Fruit fly (Drosophila melanogaster) whole organism, pupa: Measurements from ENCODE around the gene mbm.

ENCODE experiments used
- CG10348 ChIP-seq: fragments of 200-800 bp; sonication (Bioruptor generic); IDR thresholded peaks from 2 replicates; pipeline ENCODE4 v1.3.6; 2022; ENCODE audit warnings: missing biosample characterization, missing genetic modification characterization
- CG12605 ChIP-seq: fragments of 200-800 bp; sonication (Bioruptor generic); IDR thresholded peaks from 2 replicates; pipeline ENCODE4 v1.3.6; 2022; ENCODE audit warnings: missing biosample characterization, missing genetic modification characterization
- CG13204 ChIP-seq: fragments of 200-800 bp; sonication (Bioruptor generic); optimal IDR thresholded peaks from 2 replicates; lab custom pipeline; 2018; ENCODE audit warnings: missing biosample characterization, mild to moderate bottlenecking, missing genetic modification characterization, moderate library complexity
- CG14655 ChIP-seq: fragments of 200-800 bp; sonication (Bioruptor generic); optimal IDR thresholded peaks from 3 replicates; lab custom pipeline; 2017; ENCODE audit warnings: mild to moderate bottlenecking, missing biosample characterization, missing genetic modification reagents, missing genetic modification characterization
- CG15710 ChIP-seq: fragments of 200-800 bp; sonication (Bioruptor generic); optimal IDR thresholded peaks from 2 replicates; lab custom pipeline; 2018; ENCODE audit warnings: missing biosample characterization, mild to moderate bottlenecking, missing genetic modification characterization, moderate library complexity
- CG17806 ChIP-seq: fragments of 200-800 bp; sonication (Bioruptor generic); optimal IDR thresholded peaks from 2 replicates; lab custom pipeline; 2018; ENCODE audit warnings: missing biosample characterization, mild to moderate bottlenecking, missing genetic modification characterization, moderate library complexity
- CG32121 ChIP-seq: fragments of 200-800 bp; sonication (Bioruptor generic); IDR thresholded peaks from 2 replicates; pipeline ENCODE4 v1.3.6; 2022; ENCODE audit warnings: missing biosample characterization, missing genetic modification characterization
- CG34367 ChIP-seq: fragments of 200-800 bp; sonication (Bioruptor generic); optimal IDR thresholded peaks from 2 replicates; lab custom pipeline; 2018; ENCODE audit warnings: missing biosample characterization, mild to moderate bottlenecking, missing genetic modification characterization
- CG4496 ChIP-seq: fragments of 200-800 bp; sonication (Bioruptor generic); IDR thresholded peaks from 3 replicates; pipeline ENCODE4 v1.3.6; 2022; ENCODE audit warnings: missing biosample characterization, missing genetic modification characterization
- CG8159 ChIP-seq: fragments of 200-800 bp; sonication (Bioruptor generic); optimal IDR thresholded peaks from 3 replicates; lab custom pipeline; 2018; ENCODE audit warnings: missing biosample characterization, mild to moderate bottlenecking, missing genetic modification characterization, moderate library complexity
- CG8301 ChIP-seq: fragments of 200-800 bp; sonication (Bioruptor generic); optimal IDR thresholded peaks from 2 replicates; lab custom pipeline; 2018; ENCODE audit warnings: missing biosample characterization, mild to moderate bottlenecking, missing genetic modification characterization
- CG9948 ChIP-seq: fragments of 200-800 bp; sonication (Bioruptor generic); optimal IDR thresholded peaks from 2 replicates; lab custom pipeline; 2018; ENCODE audit warnings: missing biosample characterization, mild to moderate bottlenecking, missing genetic modification characterization, moderate library complexity
- D1 ChIP-seq: fragments of 200-800 bp; sonication (Bioruptor generic); optimal IDR thresholded peaks from 2 replicates; lab custom pipeline; 2018; ENCODE audit warnings: missing biosample characterization, mild to moderate bottlenecking, missing genetic modification characterization, moderate library complexity
- EcR ChIP-seq: fragments of 200-800 bp; sonication (Bioruptor generic); optimal IDR thresholded peaks from 3 replicates; lab custom pipeline; 2019; ENCODE audit warnings: missing biosample characterization, missing genetic modification characterization, mild to moderate bottlenecking, moderate library complexity, missing genetic modification reagents
- Ets98B ChIP-seq: fragments of 200-800 bp; sonication (Bioruptor generic); IDR thresholded peaks from 2 replicates; pipeline ENCODE4 v1.3.6; 2022; ENCODE audit warnings: missing biosample characterization, missing genetic modification characterization
- Pif1A ChIP-seq: fragments of 200-800 bp; sonication (Bioruptor generic); optimal IDR thresholded peaks from 3 replicates; lab custom pipeline; 2016; ENCODE audit warnings: missing biosample characterization, missing genetic modification characterization
- Pif1B ChIP-seq: fragments of 200-800 bp; sonication (Bioruptor generic); optimal IDR thresholded peaks from 3 replicates; lab custom pipeline; 2016; ENCODE audit warnings: missing biosample characterization, missing genetic modification characterization
- Snoo ChIP-seq: fragments of 200-800 bp; sonication (Bioruptor generic); optimal IDR thresholded peaks from 3 replicates; lab custom pipeline; 2017; ENCODE audit warnings: missing biosample characterization, mild to moderate bottlenecking, missing genetic modification characterization, inconsistent platforms
- fd96Ca ChIP-seq: fragments of 200-800 bp; sonication (Bioruptor generic); IDR thresholded peaks from 3 replicates; pipeline ENCODE4 v1.3.6; 2022; ENCODE audit warnings: missing biosample characterization, missing genetic modification characterization
- gl ChIP-seq: fragments of 200-800 bp; sonication (Bioruptor generic); optimal IDR thresholded peaks from 2 replicates; lab custom pipeline; 2018; ENCODE audit warnings: missing biosample characterization, mild to moderate bottlenecking, missing genetic modification characterization
- rn ChIP-seq: fragments of 200-800 bp; sonication (Bioruptor generic); IDR thresholded peaks from 2 replicates; pipeline ENCODE4 v1.3.6; 2022; ENCODE audit warnings: missing biosample characterization, missing genetic modification characterization

The mbm gene

DNA sequence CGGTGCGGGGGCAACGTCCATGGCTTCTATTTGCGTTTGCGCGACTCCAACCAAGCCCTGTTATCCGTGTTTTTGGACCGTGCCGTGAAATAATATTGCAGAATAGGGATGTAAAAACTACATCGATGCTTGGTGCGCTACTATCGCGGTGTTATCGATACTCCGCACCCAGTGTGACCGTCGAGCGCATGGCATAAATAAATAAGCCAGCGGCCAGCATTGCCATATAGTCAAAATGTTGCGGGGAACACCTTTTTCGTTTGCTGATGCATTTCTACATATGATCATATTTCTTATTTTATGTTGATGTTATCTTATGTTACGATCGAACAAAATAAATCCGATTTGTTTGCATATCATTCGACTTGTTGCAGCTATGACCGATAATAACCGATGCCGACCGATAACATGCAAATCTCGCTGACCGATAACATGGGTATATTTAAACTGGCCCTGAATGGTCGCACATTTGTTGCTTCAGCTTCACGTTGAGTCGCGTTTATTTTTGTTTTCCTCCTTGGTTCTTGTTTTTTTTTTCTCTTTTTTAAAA, 3.7 kb upstream of the mbm start, which contains the start of gene smo:
Gene smo (plus strand): TSS at position 461 of the 550 bp plus-strand sequence.
- TF ChIP-seq EcR (GFP tag; lab: Kevin White, UChicago) (peak; percentile 27), CG10348 (no peak)

- TF ChIP-seq CG15710 (tag; lab: Kevin White, UChicago) (no peak), CG4496 (GFP tag; lab: Robert Waterston, UW) (no peak), CG34367 (tag; lab: Kevin White, UChicago) (no peak), CG12605 (no peak), gl (tag; lab: Kevin White, UChicago) (no peak), rn (GFP tag; lab: Robert Waterston, UW) (no peak)
These were observed 2.0 kb downstream of the mbm start, which contains the start of gene Dus1 for dm6 chr2L:271553-271952. Gene Dus1 (minus strand): TSS chr2L:271744.

dm6 chr2L:268788-269187, 4.7 kb downstream of the mbm start, which contains the start of gene CG3345:
Gene CG3345 (plus strand): TSS chr2L:269088.
- TF ChIP-seq CG4496 (GFP tag; lab: Robert Waterston, UW) = no peak
- TF ChIP-seq Pif1A = no peak
- TF ChIP-seq CG9948 = no peak
- TF ChIP-seq CG32121 (GFP tag; lab: Robert Waterston, UW) = no peak
- TF ChIP-seq Snoo = no peak
- no peak for TF ChIP-seq Ets98B
- TF ChIP-seq gl (tag; lab: Kevin White, UChicago) = no peak
- no peak for TF ChIP-seq CG17806 (tag; lab: Kevin White, UChicago)
- TF ChIP-seq fd96Ca (GFP tag; lab: Robert Waterston, UW) = no peak
- TF ChIP-seq Pif1B (GFP tag; lab: Kevin White, UChicago) = no peak
- TF ChIP-seq CG8301 = no peak
- TF ChIP-seq D1 (tag; lab: Kevin White, UChicago) = no peak
- no peak for TF ChIP-seq CG8159 (tag; lab: Kevin White, UChicago)
- TF ChIP-seq EcR (GFP tag; lab: Kevin White, UChicago) = no peak
- no peak for TF ChIP-seq CG14655 (GFP tag; lab: Kevin White, UChicago)
- no peak for TF ChIP-seq CG34367 (tag; lab: Kevin White, UChicago)
- no peak for TF ChIP-seq CG15710 (tag; lab: Kevin White, UChicago)
- TF ChIP-seq rn (GFP tag; lab: Robert Waterston, UW) = no peak
- TF ChIP-seq, all 21 proteins: peak for 0

DNA sequence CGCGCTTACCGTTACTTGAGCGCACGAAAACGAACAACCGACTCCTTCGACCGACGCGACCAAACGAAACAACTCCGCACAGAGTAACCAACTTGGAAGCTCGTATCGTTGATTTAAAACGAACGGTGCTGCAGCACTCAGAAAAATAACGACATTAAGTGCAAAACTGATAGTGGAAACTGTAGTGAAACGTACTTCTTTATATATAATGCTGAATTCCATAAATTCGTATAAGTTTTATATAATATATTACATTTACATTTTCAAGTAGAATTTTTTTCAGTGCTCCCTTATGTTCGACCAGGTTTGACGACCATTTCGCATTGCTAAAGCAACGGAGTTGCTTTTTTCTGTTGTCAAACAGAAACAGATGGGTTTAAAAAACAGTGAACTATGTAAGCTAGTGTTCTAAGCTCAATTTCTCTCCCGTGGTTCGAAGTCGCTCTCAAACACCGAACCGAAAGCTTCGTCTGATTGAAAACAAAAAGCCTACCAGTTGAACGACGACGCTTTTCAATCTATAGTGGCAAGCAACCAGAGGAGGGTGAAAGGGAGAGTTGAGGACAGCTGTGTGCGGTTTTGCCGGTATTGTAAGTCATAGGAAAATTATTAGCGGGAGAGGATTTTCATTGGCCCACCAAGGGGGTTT, 6.0 kb downstream of the mbm start, which contains the start of gene CG17075:
Gene CG17075 (minus strand): TSS at position 65 of the 649 bp plus-strand sequence.
- TF ChIP-seq CG9948 = peak; percentile 80
- TF ChIP-seq CG13204 = no peak
- TF ChIP-seq CG4496 (GFP tag; lab: Robert Waterston, UW) = peak; percentile 96
- TF ChIP-seq CG14655 (GFP tag; lab: Kevin White, UChicago) = no peak
- peak; percentile 86 for TF ChIP-seq CG10348
- TF ChIP-seq CG8159 (tag; lab: Kevin White, UChicago) = peak; percentile 85
- peak; percentile 78 for TF ChIP-seq CG34367 (tag; lab: Kevin White, UChicago)
- no peak for TF ChIP-seq D1 (tag; lab: Kevin White, UChicago)
- TF ChIP-seq CG15710 (tag; lab: Kevin White, UChicago) = peak; percentile 87
- no peak for TF ChIP-seq Pif1B (GFP tag; lab: Kevin White, UChicago)
- TF ChIP-seq fd96Ca (GFP tag; lab: Robert Waterston, UW) = peak; percentile 92
- TF ChIP-seq gl (tag; lab: Kevin White, UChicago) = peak; percentile 62
- peak; percentile 89 for TF ChIP-seq rn (GFP tag; lab: Robert Waterston, UW)
- peak; percentile 94 for TF ChIP-seq CG32121 (GFP tag; lab: Robert Waterston, UW)
- TF ChIP-seq CG12605 = peak; percentile 93
- TF ChIP-seq Ets98B = peak; percentile 95
- peak; percentile 82 for TF ChIP-seq CG17806 (tag; lab: Kevin White, UChicago)
- TF ChIP-seq Snoo = peak; percentile 73
- no peak for TF ChIP-seq Pif1A
- TF ChIP-seq CG8301 = peak; percentile 83
- no peak for TF ChIP-seq EcR (GFP tag; lab: Kevin White, UChicago)
- TF ChIP-seq, all 21 proteins: peak for 15

DNA sequence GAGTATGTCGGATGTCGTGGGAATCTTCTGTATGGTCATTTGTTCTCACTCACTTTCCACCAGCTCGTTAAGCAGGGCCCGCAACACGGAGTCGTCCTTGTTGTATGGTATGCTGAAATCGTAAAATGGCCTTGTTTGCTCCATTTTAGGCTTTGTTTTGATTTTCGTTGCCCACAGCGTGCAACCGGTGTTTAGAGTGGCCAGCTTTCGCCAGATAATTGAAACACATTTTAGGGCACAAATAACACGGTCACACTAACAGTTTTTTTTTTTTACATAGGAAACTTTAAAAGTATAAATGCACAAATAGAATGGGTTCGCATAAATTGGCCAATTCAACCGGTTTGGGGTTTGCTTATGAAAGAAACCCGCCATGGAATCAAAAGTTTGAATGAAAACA, 21.3 kb downstream of the mbm start, which contains the start of gene Rpp30:
Gene Rpp30 (minus strand): TSS at position 200 of the 400 bp plus-strand sequence.
- TF ChIP-seq CG8301 = no peak
- no peak for TF ChIP-seq CG8159 (tag; lab: Kevin White, UChicago)
- no peak for TF ChIP-seq CG4496 (GFP tag; lab: Robert Waterston, UW)
- TF ChIP-seq D1 (tag; lab: Kevin White, UChicago) = no peak
- TF ChIP-seq CG15710 (tag; lab: Kevin White, UChicago) = no peak
- no peak for TF ChIP-seq CG32121 (GFP tag; lab: Robert Waterston, UW)
- no peak for TF ChIP-seq EcR (GFP tag; lab: Kevin White, UChicago)
- TF ChIP-seq CG13204 = no peak
- TF ChIP-seq Pif1A = no peak
- no peak for TF ChIP-seq Ets98B
- no peak for TF ChIP-seq fd96Ca (GFP tag; lab: Robert Waterston, UW)
- no peak for TF ChIP-seq CG17806 (tag; lab: Kevin White, UChicago)
- no peak for TF ChIP-seq CG14655 (GFP tag; lab: Kevin White, UChicago)
- TF ChIP-seq CG10348 = no peak
- no peak for TF ChIP-seq Pif1B (GFP tag; lab: Kevin White, UChicago)
- no peak for TF ChIP-seq gl (tag; lab: Kevin White, UChicago)
- TF ChIP-seq CG34367 (tag; lab: Kevin White, UChicago) = no peak
- TF ChIP-seq rn (GFP tag; lab: Robert Waterston, UW) = no peak
- TF ChIP-seq CG9948 = no peak
